Fruit fly (Drosophila melanogaster): ENCODE results near the gene CG32625.

CG32625 gene

dm6 chrX:13749873-13750241 lies 6.8 kb downstream of the CG32625 start:
- TF ChIP-seq CG8319 (GFP tag; optimal IDR thresholded peaks at IDR 0.05) (no peak), vri (GFP tag; optimal IDR thresholded peaks at IDR 0.05) (no peak), esn (GFP tag; optimal IDR thresholded peaks at IDR 0.05) (no peak), svp (GFP tag) (no peak), Gug (GFP tag; IDR thresholded peaks at IDR 0.05) (no peak), Met (GFP tag; optimal IDR thresholded peaks at IDR 0.05) (no peak), fkh (GFP tag; optimal IDR thresholded peaks at IDR 0.05) (peak; percentile 72)

DNA sequence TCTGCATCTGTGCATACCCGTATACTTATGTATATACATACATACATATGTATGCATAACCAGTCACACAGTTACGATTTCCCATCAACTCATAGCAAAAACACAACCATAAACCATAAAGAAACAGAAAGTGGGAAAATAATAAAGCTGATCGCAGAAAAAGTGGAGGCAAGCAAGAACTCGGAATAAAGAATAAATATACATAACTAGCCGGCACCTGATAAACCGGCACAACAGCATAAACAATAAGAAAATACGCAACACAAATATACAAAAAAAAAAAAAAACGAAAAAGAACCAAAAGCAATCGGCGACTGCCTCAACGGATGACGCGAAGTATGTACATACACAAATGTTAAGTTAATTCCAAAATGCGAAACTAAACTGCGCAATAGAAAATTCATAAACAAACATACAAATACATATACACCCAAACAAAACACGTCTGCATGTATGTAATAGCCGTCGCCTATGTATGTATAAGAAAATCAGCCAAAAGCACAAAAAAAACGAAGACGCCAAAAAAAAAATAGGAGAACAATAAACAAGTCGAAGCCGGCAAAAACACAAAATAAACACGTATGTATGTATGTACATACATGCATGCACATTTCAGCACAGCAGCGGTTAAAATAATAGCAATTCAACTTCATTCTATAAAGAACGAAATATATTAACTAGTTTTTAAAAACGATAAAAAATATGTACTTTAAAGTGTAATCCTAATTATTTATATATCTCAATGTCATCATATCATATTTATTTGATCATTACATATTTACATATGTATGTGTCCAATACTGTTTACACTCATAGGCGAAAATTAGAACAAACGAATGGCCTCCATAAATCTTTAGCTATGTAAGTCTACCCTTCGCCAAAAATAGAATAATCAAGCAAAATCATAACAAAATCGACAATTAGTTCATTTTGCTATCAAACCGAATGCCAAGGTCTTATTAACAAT lies 7.4 kb downstream of the CG32625 start:
- TF ChIP-seq CG10631 (GFP tag; optimal IDR thresholded peaks at IDR 0.05) (peak; percentile 0), ss (GFP tag; optimal IDR thresholded peaks at IDR 0.05) (peak; percentile 34 to 46), CG15336 (GFP tag; IDR thresholded peaks at IDR 0.05) (peak; percentile 81), Sox14 (GFP tag; optimal IDR thresholded peaks at IDR 0.05) (peak; percentile 9), CG7368 (GFP tag; optimal IDR thresholded peaks at IDR 0.05) (peak; percentile 5), CG4318 (GFP tag; optimal IDR thresholded peaks at IDR 0.05) (peak; percentile 27), CG16779 (tag; optimal IDR thresholded peaks at IDR 0.05) (no peak), CG3032 (tag; optimal IDR thresholded peaks at IDR 0.05) (no peak), CG31627 (GFP tag; optimal IDR thresholded peaks at IDR 0.05) (no peak), acj6 (GFP tag; optimal IDR thresholded peaks at IDR 0.05) (peak; percentile 35), eg (GFP tag; IDR thresholded peaks at IDR 0.05) (peak; percentile 67), OdsH (GFP tag; optimal IDR thresholded peaks at IDR 0.05) (peak; percentile 46), CG9139 (GFP tag; optimal IDR thresholded peaks at IDR 0.05) (no peak), lz (GFP tag; optimal IDR thresholded peaks at IDR 0.05) (peak; percentile 39), CG6163 (GFP tag; IDR thresholded peaks at IDR 0.05) (peak; percentile 53; the same call in 1 of the 3 replicates), svp (GFP tag) (peak; percentile 71), Met (GFP tag; optimal IDR thresholded peaks at IDR 0.05) (peak; percentile 36), Sox102F (GFP tag; optimal IDR thresholded peaks at IDR 0.05) (peak; percentile 10), Ets96B (tag; optimal IDR thresholded peaks at IDR 0.05) (peak; percentile 22), dsx (GFP tag; optimal IDR thresholded peaks at IDR 0.05; ENCODE audit: poor library complexity, severe bottlenecking) (no peak), CG8119 (GFP tag; IDR thresholded peaks at IDR 0.05) (peak; percentile 75; the same call in 2 of the 3 replicates), Blimp-1 (GFP tag; optimal IDR thresholded peaks at IDR 0.05) (no peak), esn (GFP tag; optimal IDR thresholded peaks at IDR 0.05) (peak; percentile 40), spab (GFP tag; optimal IDR thresholded peaks at IDR 0.05) (no peak), net (GFP tag; optimal IDR thresholded peaks at IDR 0.05) (no peak), vri (GFP tag; optimal IDR thresholded peaks at IDR 0.05) (peak; percentile 88), CG3919 (GFP tag; optimal IDR thresholded peaks at IDR 0.05) (peak; percentile 16), CG11294 (GFP tag; IDR thresholded peaks at IDR 0.05) (peak; percentile 59), Eip93F (GFP tag; optimal IDR thresholded peaks at IDR 0.05) (no peak), CG6854 (GFP tag; optimal IDR thresholded peaks at IDR 0.05) (no peak), Hr38 (GFP tag; optimal IDR thresholded peaks at IDR 0.05) (no peak), fd59A (GFP tag; optimal IDR thresholded peaks at IDR 0.05) (no peak), Hr39 (GFP tag; optimal IDR thresholded peaks at IDR 0.05) (no peak), pdm3 (GFP tag; optimal IDR thresholded peaks at IDR 0.05) (no peak), CG6792 (GFP tag; optimal IDR thresholded peaks at IDR 0.05) (no peak), salr (GFP tag; optimal IDR thresholded peaks at IDR 0.05) (no peak), Sox15 (GFP tag; optimal IDR thresholded peaks at IDR 0.05) (no peak), Smox (GFP tag; optimal IDR thresholded peaks at IDR 0.05) (peak; percentile 19), dac (GFP tag; optimal IDR thresholded peaks at IDR 0.05) (no peak), CG8632 (GFP tag; optimal IDR thresholded peaks at IDR 0.05) (peak; percentile 27), CG11762 (GFP tag; optimal IDR thresholded peaks at IDR 0.05; ENCODE audit: insufficient read depth) (no peak), fkh (GFP tag; optimal IDR thresholded peaks at IDR 0.05) (peak; percentile 52), Eip75B (GFP tag; optimal IDR thresholded peaks at IDR 0.05) (peak; percentile 15), Hr4 (GFP tag; optimal IDR thresholded peaks at IDR 0.05) (peak; percentile 44), CG34406 (GFP tag; optimal IDR thresholded peaks at IDR 0.05) (peak; percentile 25)
